Worm (Caenorhabditis elegans) whole organism, midembryonic: Measurements from ENCODE around the gene tps-1.

Source experiments
- flt-1 ChIP-seq: fragments of 200-800 bp; sonication (Bioruptor generic); IDR thresholded peaks from 2 replicates; pipeline ENCODE4 v1.3.6; 2022; ENCODE audit warnings: missing genetic modification characterization, missing compliant biosample characterization
- klf-2 ChIP-seq: fragments of 200-800 bp; sonication (Bioruptor generic); conservative IDR thresholded peaks from 2 replicates; pipeline ENCODE4 v1.3.6; 2022; ENCODE audit warnings: missing genetic modification reagents, missing genetic modification characterization, missing compliant biosample characterization
- med-1 ChIP-seq: sonication (generic microtip); optimal IDR thresholded peaks from 2 replicates; lab custom pipeline; 2017; ENCODE audit warnings: missing genetic modification characterization, mild to moderate bottlenecking, missing compliant biosample characterization, antibody characterized with exemption, missing genetic modification reagents; ENCODE audit not compliant: insufficient read depth
- tab-1 ChIP-seq: fragments of 200-800 bp; sonication (Bioruptor generic); IDR thresholded peaks from 2 replicates; pipeline ENCODE4 v1.3.6; 2022; ENCODE audit warnings: missing genetic modification characterization, missing compliant biosample characterization
- ztf-29 ChIP-seq: fragments of 200-800 bp; sonication (Bioruptor generic); IDR thresholded peaks from 2 replicates; pipeline ENCODE4 v1.3.6; 2022; ENCODE audit warnings: missing genetic modification reagents, missing genetic modification characterization, missing compliant biosample characterization

ce11 chrX:17504447-17504846 is 30.1 kb upstream of the tps-1 start:
- no peak for TF ChIP-seq klf-2 (GFP tag; lab: Robert Waterston, UW)
- TF ChIP-seq tab-1 = no peak
- no peak for TF ChIP-seq flt-1 (GFP tag; lab: Robert Waterston, UW)
- no peak for TF ChIP-seq med-1 (GFP tag; lab: Kevin White, UChicago)
- TF ChIP-seq ztf-29 (GFP tag; lab: Robert Waterston, UW) = no peak
